Worm (Caenorhabditis elegans) whole organism, early embryonic: ENCODE results near the gene Y49F6B.6.
A peak's percentile ranks its signal among the peaks of the same experiment; 100 is the strongest.
"Not testable (repeated sequence)": the region's sequence is repeated elsewhere in the genome, so short reads cannot be mapped to it uniquely, and the experiment has no call there.

Experiments
- B0310.2 ChIP-seq: sonication (generic microtip); optimal IDR thresholded peaks from 2 replicates; lab custom pipeline; 2016; ENCODE audit warnings: mild to moderate bottlenecking, missing genetic modification characterization, missing compliant biosample characterization
- F13C5.2 ChIP-seq: sonication (generic microtip); optimal IDR thresholded peaks from 2 replicates; lab custom pipeline; 2017; ENCODE audit warnings: mild to moderate bottlenecking, missing genetic modification characterization, inconsistent platforms, missing compliant biosample characterization
- aly-1 ChIP-seq: sonication (generic microtip); optimal IDR thresholded peaks from 2 replicates; lab custom pipeline; 2016; ENCODE audit warnings: missing genetic modification characterization, missing compliant biosample characterization
- ama-1 ChIP-seq: fragments of 150-350 bp; optimal IDR thresholded peaks from 2 replicates; lab custom pipeline; 2014
- ceh-13 ChIP-seq: fragments of 200-800 bp; sonication (Bioruptor generic); optimal IDR thresholded peaks from 2 replicates; lab custom pipeline; 2018; ENCODE audit warnings: mild to moderate bottlenecking, missing genetic modification characterization, missing compliant biosample characterization
- ceh-36 ChIP-seq: sonication (generic microtip); optimal IDR thresholded peaks from 2 replicates; lab custom pipeline; 2016; ENCODE audit warnings: missing genetic modification characterization, inconsistent platforms, missing compliant biosample characterization
- ets-7 ChIP-seq: sonication (generic microtip); optimal IDR thresholded peaks from 2 replicates; lab custom pipeline; 2016; ENCODE audit warnings: missing genotype, missing genetic modification characterization, missing compliant biosample characterization
- flt-1 ChIP-seq: fragments of 200-800 bp; sonication (Bioruptor generic); IDR thresholded peaks from 2 replicates; pipeline ENCODE4 v1.3.6; 2022; ENCODE audit warnings: missing genetic modification characterization, missing compliant biosample characterization
- hmbx-1 ChIP-seq: sonication (generic microtip); optimal IDR thresholded peaks from 2 replicates; lab custom pipeline; 2016; ENCODE audit warnings: mild to moderate bottlenecking, missing genetic modification characterization, missing compliant biosample characterization
- hmg-4 ChIP-seq: fragments of 200-800 bp; sonication (Bioruptor generic); optimal IDR thresholded peaks from 2 replicates; lab custom pipeline; 2018; ENCODE audit warnings: mild to moderate bottlenecking, missing genetic modification characterization, missing compliant biosample characterization
- hnd-1 ChIP-seq: sonication (generic microtip); optimal IDR thresholded peaks from 2 replicates; lab custom pipeline; 2016; ENCODE audit warnings: missing genetic modification characterization, missing compliant biosample characterization
- pes-1 ChIP-seq: fragments of 200-800 bp; sonication (Bioruptor generic); IDR thresholded peaks from 2 replicates; pipeline ENCODE4 v1.3.6; 2022; ENCODE audit warnings: missing genetic modification reagents, missing genetic modification characterization, missing compliant biosample characterization
- scrt-1 ChIP-seq: fragments of 200-800 bp; sonication (Bioruptor generic); IDR thresholded peaks from 2 replicates; pipeline ENCODE4 v1.3.6; 2022; ENCODE audit warnings: missing genetic modification characterization, missing compliant biosample characterization
- sea-1 ChIP-seq: fragments of 200-800 bp; sonication (Bioruptor generic); conservative IDR thresholded peaks from 2 replicates; pipeline ENCODE4 v1.3.6; 2022; ENCODE audit warnings: missing genetic modification characterization, missing compliant biosample characterization
- tbx-11 ChIP-seq: fragments of 200-800 bp; sonication (Bioruptor generic); IDR thresholded peaks from 2 replicates; pipeline ENCODE4 v1.3.6; 2022; ENCODE audit warnings: missing genetic modification characterization, missing compliant biosample characterization
- tbx-37 ChIP-seq: fragments of 200-800 bp; sonication (Bioruptor generic); conservative IDR thresholded peaks from 2 replicates; pipeline ENCODE4 v1.3.6; 2022; ENCODE audit warnings: missing genetic modification reagents, missing genetic modification characterization, missing compliant biosample characterization
- tra-4 ChIP-seq: sonication (generic microtip); optimal IDR thresholded peaks from 2 replicates; lab custom pipeline; 2017; ENCODE audit warnings: missing genetic modification characterization, missing compliant biosample characterization

Gene Y49F6B.6

DNA sequence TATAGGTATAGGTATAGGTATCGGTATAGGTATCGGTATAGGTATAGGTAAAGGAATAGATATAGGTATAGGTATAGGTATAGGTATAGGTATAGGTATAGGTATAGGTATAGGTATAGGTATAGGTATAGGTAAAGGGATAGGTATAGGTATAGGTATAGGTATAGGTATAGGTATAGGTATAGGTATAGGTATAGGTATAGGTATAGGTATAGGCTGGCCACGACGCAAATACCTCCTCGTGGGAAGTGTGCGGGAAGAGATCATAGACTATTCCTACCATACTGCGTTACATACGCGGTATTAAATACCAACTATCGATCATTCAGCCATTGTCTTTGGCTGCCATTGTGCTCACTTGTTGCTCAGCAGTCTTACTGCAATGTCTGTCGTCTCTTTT is 17.9 kb downstream of the Y49F6B.6 start, which contains the start of gene fbxb-112:
Gene fbxb-112, plus strand, starts transcription at position 301 of the 400 bp plus-strand sequence.
- TF ChIP-seq hmbx-1, ets-7, B0310.2 (tag; lab: Kevin White, UChicago): not testable (repeated sequence)

DNA sequence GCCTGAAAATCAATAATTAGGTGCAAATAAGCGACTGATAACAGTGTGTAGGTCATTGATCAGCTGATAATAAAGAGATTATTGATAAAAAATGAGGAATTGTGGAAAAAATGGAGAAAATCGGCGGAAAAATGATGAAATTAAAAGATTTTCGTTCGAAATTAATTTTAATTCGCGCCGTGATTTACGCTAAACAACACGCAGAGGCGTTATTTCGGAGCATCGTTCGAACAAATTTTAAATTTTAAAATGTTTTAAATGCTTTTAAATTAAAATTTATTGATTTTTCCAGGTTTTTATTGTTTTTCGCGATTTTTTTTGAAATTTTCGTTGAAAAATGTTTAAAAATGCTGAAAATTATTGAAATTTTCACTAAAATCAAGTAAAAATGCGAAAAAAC is 26.5 kb downstream of the Y49F6B.6 start, which contains the start of gene Y49F6B.9:
Gene Y49F6B.9, minus strand, starts transcription at position 2 of the 400 bp plus-strand sequence.
- TF ChIP-seq hmg-4 (GFP tag; lab: Kevin White, UChicago) (no peak), ets-7 (tag; lab: Kevin White, UChicago) (no peak), aly-1 (no peak), sea-1 (GFP tag; lab: Robert Waterston, UW) (no peak), tbx-37 (GFP tag; lab: Robert Waterston, UW) (no peak), flt-1 (GFP tag; lab: Robert Waterston, UW) (no peak), tbx-11 (GFP tag; lab: Robert Waterston, UW) (no peak), scrt-1 (GFP tag; lab: Robert Waterston, UW) (no peak), ceh-13 (GFP tag; lab: Kevin White, UChicago) (no peak), hmbx-1 (tag; lab: Kevin White, UChicago) (no peak), hnd-1 (tag; lab: Kevin White, UChicago) (no peak), tra-4 (tag; lab: Kevin White, UChicago) (no peak)

DNA sequence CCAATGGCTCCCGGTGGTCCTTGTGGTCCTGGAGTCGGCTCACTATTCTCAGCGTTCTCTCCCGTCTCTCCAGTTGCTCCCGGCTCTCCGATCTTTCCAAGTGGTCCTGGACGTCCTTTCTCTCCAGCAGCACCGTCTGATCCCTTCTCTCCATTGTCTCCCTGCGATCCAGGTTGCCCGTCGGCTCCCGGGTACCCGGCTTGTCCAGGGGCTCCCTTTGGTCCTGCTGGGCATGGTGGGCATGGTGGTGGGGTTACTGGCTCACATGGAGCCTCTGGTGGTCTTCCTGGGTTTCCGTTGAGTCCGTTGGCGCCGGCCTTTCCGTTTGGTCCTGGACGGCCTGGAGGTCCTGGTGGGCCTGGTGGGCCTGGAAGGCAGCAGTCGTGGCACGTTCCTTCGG is 27.5 kb downstream of the Y49F6B.6 start:
- no peak for TF ChIP-seq flt-1 (GFP tag; lab: Robert Waterston, UW)
- no peak for TF ChIP-seq hmbx-1 (tag; lab: Kevin White, UChicago)
- TF ChIP-seq tbx-11 (GFP tag; lab: Robert Waterston, UW): no peak
- TF ChIP-seq F13C5.2 (tag; lab: Kevin White, UChicago): no peak
- no peak for TF ChIP-seq ceh-13 (GFP tag; lab: Kevin White, UChicago)
- no peak for TF ChIP-seq tbx-37 (GFP tag; lab: Robert Waterston, UW)

DNA sequence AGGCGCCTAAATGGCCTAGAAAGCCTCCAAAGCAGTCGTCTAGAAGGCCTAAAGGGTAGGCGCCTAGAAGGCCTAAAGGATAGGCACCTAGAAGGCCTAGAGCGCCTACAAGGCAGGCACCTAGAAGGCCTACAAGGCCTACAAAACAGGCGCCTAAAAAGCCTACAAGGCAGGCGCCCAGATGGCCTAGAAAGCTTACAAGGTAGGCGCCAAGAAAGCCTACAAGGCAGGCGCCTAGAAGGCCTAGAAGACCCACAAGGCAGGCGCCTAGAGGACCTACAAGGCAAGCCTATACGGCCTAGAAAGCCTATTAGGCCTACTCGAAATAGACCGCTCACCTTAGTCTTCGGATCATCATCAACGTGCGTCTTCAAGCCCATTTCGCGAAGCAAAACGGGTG is 29.1 kb downstream of the Y49F6B.6 start:
- TF ChIP-seq hnd-1 (tag; lab: Kevin White, UChicago) (no peak), ceh-13 (GFP tag; lab: Kevin White, UChicago) (no peak), scrt-1 (GFP tag; lab: Robert Waterston, UW) (no peak), hmbx-1 (tag; lab: Kevin White, UChicago) (no peak), ceh-36 (tag; lab: Kevin White, UChicago) (no peak), tbx-11 (GFP tag; lab: Robert Waterston, UW) (no peak), pes-1 (GFP tag; lab: Robert Waterston, UW) (peak; percentile 40; the same call in 1 of the 2 replicates), flt-1 (GFP tag; lab: Robert Waterston, UW) (no peak)

DNA sequence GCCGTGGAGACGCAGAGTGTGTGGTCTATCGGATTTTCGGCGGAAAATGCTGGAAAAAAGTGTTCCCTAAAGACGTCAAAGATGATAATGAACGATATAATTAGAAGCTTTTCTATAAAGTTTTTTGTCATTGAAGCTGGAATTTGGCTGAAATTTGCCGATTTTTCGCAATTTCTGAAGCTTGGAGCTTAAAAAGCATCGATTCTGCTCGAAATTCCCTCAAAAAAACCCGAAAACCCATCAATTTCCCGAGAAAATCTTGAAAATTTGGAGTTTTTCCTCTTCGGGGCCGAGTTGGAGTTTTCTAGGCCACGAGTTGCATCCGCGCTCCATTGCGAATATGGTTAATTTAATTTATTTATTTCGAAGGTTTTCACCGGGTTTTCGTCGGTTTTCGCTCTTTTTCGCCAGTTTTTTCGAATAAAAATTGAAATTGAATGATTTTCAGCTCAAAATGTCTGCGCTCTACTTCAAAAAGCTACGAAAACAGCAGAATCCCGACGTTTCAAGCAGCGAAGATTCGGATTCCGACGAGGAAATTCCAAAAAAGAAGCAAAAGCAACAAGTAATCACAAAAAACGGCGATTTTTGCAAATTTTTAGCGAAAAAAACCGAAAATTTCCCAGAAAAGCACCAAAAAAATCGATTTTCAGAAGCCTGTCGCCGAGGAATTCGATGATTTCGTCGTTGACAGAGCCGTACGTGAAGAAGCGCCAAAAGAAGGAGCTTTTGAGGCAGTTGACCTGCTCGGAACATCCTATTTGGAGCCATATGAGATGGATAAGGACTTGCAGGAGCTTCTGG is 29.8 kb downstream of the Y49F6B.6 start, which contains the start of the genes col-71 and Y49F6B.2:
Gene col-71, minus strand, starts transcription at position 51 of the 804 bp plus-strand sequence.
Gene Y49F6B.2, plus strand, starts transcription at position 449 of the 804 bp plus-strand sequence.
- TF ChIP-seq ama-1 (lab: Kevin White, UChicago) (no peak), aly-1 (no peak), tbx-37 (GFP tag; lab: Robert Waterston, UW) (peak; percentile 61), flt-1 (GFP tag; lab: Robert Waterston, UW) (no peak), B0310.2 (tag; lab: Kevin White, UChicago) (no peak), hmbx-1 (tag; lab: Kevin White, UChicago) (peak; percentile 17), pes-1 (GFP tag; lab: Robert Waterston, UW) (peak; percentile 79), F13C5.2 (tag; lab: Kevin White, UChicago) (peak; percentile 59), ceh-13 (GFP tag; lab: Kevin White, UChicago) (no peak), scrt-1 (GFP tag; lab: Robert Waterston, UW) (0 out of 2 replicates have a peak, but pooled peaks have one; percentile 42), sea-1 (GFP tag; lab: Robert Waterston, UW) (0 out of 2 replicates have a peak, but pooled peaks have one; percentile 55), hnd-1 (tag; lab: Kevin White, UChicago) (no peak), tra-4 (tag; lab: Kevin White, UChicago) (no peak), ceh-36 (tag; lab: Kevin White, UChicago) (no peak), hmg-4 (GFP tag; lab: Kevin White, UChicago) (peak; percentile 36), tbx-11 (GFP tag; lab: Robert Waterston, UW) (no peak; the same call in 1 of the 2 replicates), ets-7 (tag; lab: Kevin White, UChicago) (peak; percentile 10)

ce11 chrII:3504717-3505116 is 31.8 kb downstream of the Y49F6B.6 start, which contains the start of gene cyh-1:
Gene cyh-1, plus strand, starts transcription at chrII:3505017.
- TF ChIP-seq flt-1 (GFP tag; lab: Robert Waterston, UW): no peak
- no peak for TF ChIP-seq hnd-1 (tag; lab: Kevin White, UChicago)
- no peak for TF ChIP-seq sea-1 (GFP tag; lab: Robert Waterston, UW)
- TF ChIP-seq ama-1 (lab: Kevin White, UChicago): no peak
- TF ChIP-seq scrt-1 (GFP tag; lab: Robert Waterston, UW): no peak
- no peak for TF ChIP-seq aly-1
- no peak for TF ChIP-seq ceh-36 (tag; lab: Kevin White, UChicago)
- no peak for TF ChIP-seq tbx-11 (GFP tag; lab: Robert Waterston, UW)
- TF ChIP-seq hmg-4 (GFP tag; lab: Kevin White, UChicago): no peak
- no peak for TF ChIP-seq hmbx-1 (tag; lab: Kevin White, UChicago)
- TF ChIP-seq F13C5.2 (tag; lab: Kevin White, UChicago): no peak
- no peak for TF ChIP-seq pes-1 (GFP tag; lab: Robert Waterston, UW)
